Worm (Caenorhabditis elegans): ENCODE measurements around the gene mboa-1.

Gene mboa-1

DNA sequence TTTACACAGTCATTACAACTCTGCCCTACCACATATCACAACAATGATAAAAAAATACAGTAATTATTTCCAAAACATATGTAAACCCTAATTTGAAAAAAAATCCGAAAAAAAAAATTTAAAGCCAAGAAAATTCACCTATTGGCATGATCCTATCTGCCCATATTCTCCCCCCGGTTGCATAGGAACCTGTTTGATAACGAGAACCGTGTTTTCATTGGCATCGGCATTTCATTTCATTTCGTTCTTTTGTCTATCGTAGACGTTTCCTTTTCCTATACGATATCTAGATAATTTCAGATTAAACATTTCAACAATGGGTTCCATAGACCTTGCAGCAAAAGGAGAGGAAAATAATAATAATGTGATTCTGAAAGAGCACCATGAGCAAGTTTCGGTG, at the start of gene mboa-1:
Gene mboa-1, plus strand, starts transcription at position 301 of the 400 bp plus-strand sequence.
- no peak for TF ChIP-seq hlh-15 (tag; optimal IDR thresholded peaks at IDR 0.05)
- TF ChIP-seq ceh-45 (GFP tag; IDR thresholded peaks at IDR 0.05) = no peak
- TF ChIP-seq pag-3 (tag; optimal IDR thresholded peaks at IDR 0.05; ENCODE audit: borderline replicate concordance) = no peak
- TF ChIP-seq sox-2 (GFP tag; IDR thresholded peaks at IDR 0.05) = no peak
- TF ChIP-seq che-1 (tag; optimal IDR thresholded peaks at IDR 0.05) = no peak
- no peak for TF ChIP-seq odd-2 (tag; optimal IDR thresholded peaks at IDR 0.05)
- no peak for TF ChIP-seq ceh-14 (tag; optimal IDR thresholded peaks at IDR 0.05)
- no peak for TF ChIP-seq ama-1 (optimal IDR thresholded peaks at IDR 0.05)
- TF ChIP-seq pax-1 (tag; optimal IDR thresholded peaks at IDR 0.05) = no peak
- TF ChIP-seq unc-42 (tag; optimal IDR thresholded peaks at IDR 0.05) = no peak
- TF ChIP-seq nfya-1 (tag; optimal IDR thresholded peaks at IDR 0.05) = no peak
- TF ChIP-seq ceh-22 (tag; optimal IDR thresholded peaks at IDR 0.05) = no peak
- TF ChIP-seq syd-9 (tag; optimal IDR thresholded peaks at IDR 0.05) = no peak
- no peak for TF ChIP-seq ceh-9 (tag; optimal IDR thresholded peaks at IDR 0.05)
- TF ChIP-seq elt-4 (tag; optimal IDR thresholded peaks at IDR 0.05) = no peak
- no peak for TF ChIP-seq sdc-2 (tag; optimal IDR thresholded peaks at IDR 0.05)

DNA sequence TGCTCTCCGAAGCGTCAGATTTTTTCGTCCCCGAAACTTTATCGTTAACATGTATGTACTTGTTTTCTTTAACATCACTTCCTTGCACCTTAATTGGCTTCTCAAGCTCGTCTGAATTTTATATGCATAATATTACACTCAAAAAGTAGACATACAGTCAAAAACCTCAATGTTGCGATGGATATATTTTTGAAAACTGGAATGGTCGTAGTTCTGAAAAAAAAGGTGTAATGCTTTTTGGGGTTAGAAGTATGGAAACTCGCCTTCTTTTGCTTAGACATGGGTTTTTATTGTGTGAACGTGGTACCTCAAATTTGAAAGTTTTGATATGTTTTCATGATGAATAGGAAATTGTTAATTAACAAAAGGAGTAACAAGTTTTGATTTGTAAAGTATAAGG, 48.0 kb upstream of the mboa-1 start, which contains the start of gene C09G1.2:
Gene C09G1.2, minus strand, starts transcription at position 101 of the 400 bp plus-strand sequence.
- no peak for TF ChIP-seq odd-2 (tag; optimal IDR thresholded peaks at IDR 0.05)
- no peak for TF ChIP-seq rnt-1 (tag; optimal IDR thresholded peaks at IDR 0.05)
- TF ChIP-seq hlh-6 (tag; optimal IDR thresholded peaks at IDR 0.05) = no peak
- TF ChIP-seq C38D4.7 (GFP tag; optimal IDR thresholded peaks at IDR 0.05) = no peak
- no peak for TF ChIP-seq pha-4 (tag; optimal IDR thresholded peaks at IDR 0.05)

DNA sequence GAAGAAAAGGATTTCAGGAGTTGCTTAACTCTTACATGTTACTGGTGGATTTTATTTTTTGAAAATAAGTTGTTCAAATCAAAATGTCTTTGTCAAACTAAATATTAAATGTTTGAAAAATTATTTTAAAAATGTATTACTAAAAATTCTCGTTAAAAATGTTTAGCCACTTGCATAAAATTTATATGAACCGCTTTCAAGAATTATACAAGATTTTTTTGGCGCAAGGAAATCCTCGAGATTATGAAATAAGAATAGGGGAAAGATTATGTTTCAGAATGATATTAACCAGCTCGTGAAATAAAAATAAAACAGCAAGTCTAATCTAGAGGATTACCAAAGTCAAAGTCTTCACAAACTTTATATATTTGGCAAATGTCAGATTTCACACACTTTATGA, 47.3 kb upstream of the mboa-1 start:
- TF ChIP-seq sdc-2 (tag; optimal IDR thresholded peaks at IDR 0.05) (peak; percentile 87), tbx-7 (tag; optimal IDR thresholded peaks at IDR 0.05) (no peak)

DNA sequence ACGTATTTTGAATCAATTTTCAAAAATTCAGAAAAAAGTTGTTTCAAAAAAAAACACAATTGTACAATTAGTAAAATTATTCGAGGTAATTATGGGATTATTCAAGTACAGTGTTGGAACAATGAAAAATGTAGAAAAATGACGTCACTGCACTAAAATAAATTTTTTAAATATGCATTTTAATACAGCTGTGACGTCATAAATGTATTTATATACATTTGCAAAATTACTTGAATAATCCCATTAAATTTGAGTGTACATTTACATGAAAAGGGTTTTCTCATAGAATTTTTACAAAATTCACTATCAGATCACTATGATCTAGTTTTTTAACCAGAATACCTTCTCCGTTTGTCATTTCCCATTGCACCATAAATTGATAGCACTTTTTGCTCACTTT, 42.0 kb upstream of the mboa-1 start:
- TF ChIP-seq K09A11.1 (tag; optimal IDR thresholded peaks at IDR 0.05; ENCODE audit: insufficient read depth) (no peak), ama-1 (optimal IDR thresholded peaks at IDR 0.05) (no peak), npax-4 (tag; optimal IDR thresholded peaks at IDR 0.05) (no peak), ttx-3 (tag; optimal IDR thresholded peaks at IDR 0.05) (no peak), odd-2 (tag; optimal IDR thresholded peaks at IDR 0.05) (no peak), ceh-18 (tag; optimal IDR thresholded peaks at IDR 0.05) (no peak)

DNA sequence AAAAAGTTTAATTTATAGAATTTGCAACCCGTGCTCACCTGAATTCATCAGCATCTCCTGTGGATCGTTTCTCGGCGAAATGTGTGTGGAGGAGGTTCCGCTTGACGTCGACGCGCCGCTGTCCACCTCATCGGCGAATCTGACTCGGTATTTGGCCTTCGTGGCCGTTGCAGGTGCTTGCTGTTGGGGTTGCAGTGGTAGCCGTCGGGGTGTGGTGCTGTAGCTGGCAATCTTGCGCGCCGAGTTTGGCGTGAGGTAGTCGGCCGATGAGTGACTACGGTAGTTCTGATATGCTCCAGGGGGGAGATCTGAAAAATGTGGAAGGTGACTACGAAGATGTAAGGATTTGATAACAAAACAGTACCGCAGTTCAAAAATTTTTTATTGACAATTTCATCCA, 37.8 kb upstream of the mboa-1 start:
- TF ChIP-seq nhr-11 (tag; optimal IDR thresholded peaks at IDR 0.05) (no peak), ceh-31 (tag; optimal IDR thresholded peaks at IDR 0.05) (no peak), elt-2 (tag; optimal IDR thresholded peaks at IDR 0.05) (no peak)

DNA sequence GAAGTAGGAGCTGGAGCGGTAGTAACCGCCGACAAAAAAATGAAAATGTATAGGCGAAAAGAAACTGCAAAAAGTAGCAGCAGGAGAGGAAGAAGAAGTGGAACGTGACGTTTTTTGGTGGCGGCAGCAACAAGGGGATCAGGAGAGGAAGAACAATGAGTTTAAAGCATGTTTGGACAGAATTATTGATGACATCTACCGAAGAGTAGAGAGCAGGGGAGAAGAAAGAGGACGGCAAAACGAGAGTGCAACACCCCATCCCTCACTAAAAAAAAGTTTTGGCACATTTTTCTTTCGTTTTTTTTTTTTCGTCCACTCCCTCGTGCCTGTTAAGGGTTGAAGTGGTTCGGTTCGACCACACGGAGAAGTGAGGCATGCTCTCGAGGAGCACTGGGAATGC, 36.7 kb upstream of the mboa-1 start:
- TF ChIP-seq tbx-7 (tag; optimal IDR thresholded peaks at IDR 0.05) = no peak
- no peak for TF ChIP-seq sdc-2 (tag; optimal IDR thresholded peaks at IDR 0.05)
- no peak for TF ChIP-seq ceh-48 (tag; optimal IDR thresholded peaks at IDR 0.05)
- no peak for TF ChIP-seq fkh-10 (GFP tag; optimal IDR thresholded peaks at IDR 0.05)
- no peak for TF ChIP-seq zip-5 (tag; optimal IDR thresholded peaks at IDR 0.05)
- no peak for TF ChIP-seq pha-2 (tag; optimal IDR thresholded peaks at IDR 0.05)
- no peak for TF ChIP-seq ztf-16 (tag; optimal IDR thresholded peaks at IDR 0.05)
- TF ChIP-seq pax-1 (tag; optimal IDR thresholded peaks at IDR 0.05) = no peak
- TF ChIP-seq ceh-14 (tag; optimal IDR thresholded peaks at IDR 0.05) = no peak
- no peak for TF ChIP-seq lim-6 (tag; optimal IDR thresholded peaks at IDR 0.05)
- no peak for TF ChIP-seq unc-3 (GFP tag; conservative IDR thresholded peaks at IDR 0.05)
- TF ChIP-seq unc-3 (tag; optimal IDR thresholded peaks at IDR 0.05) = no peak
- no peak for TF ChIP-seq hlh-30 (tag; optimal IDR thresholded peaks at IDR 0.05; ENCODE audit: insufficient read depth)
- no peak for TF ChIP-seq hlh-15 (tag; optimal IDR thresholded peaks at IDR 0.05)
- TF ChIP-seq nhr-11 (tag; optimal IDR thresholded peaks at IDR 0.05) = no peak
- no peak for TF ChIP-seq nfya-1 (tag; optimal IDR thresholded peaks at IDR 0.05)
